Fruit fly (Drosophila melanogaster) whole organism, embryonic: ENCODE results near the gene Rab3GAP1.
A peak's percentile ranks its signal among the peaks of the same experiment; 100 is the strongest.

Experiments
- BEAF-32 ChIP-seq: fragments of 200-800 bp; sonication (Bioruptor generic); optimal IDR thresholded peaks from 3 replicates; lab custom pipeline; 2017; ENCODE audit warnings: missing biosample characterization, missing genetic modification characterization, mild to moderate bottlenecking, moderate library complexity, missing genetic modification reagents
- C15 ChIP-seq: fragments of 200-800 bp; sonication (Bioruptor generic); IDR thresholded peaks from 3 replicates; pipeline ENCODE4 v1.3.6; 2022; ENCODE audit warnings: missing biosample characterization, missing genetic modification characterization
- CG11398 ChIP-seq: fragments of 200-800 bp; sonication (Bioruptor generic); optimal IDR thresholded peaks from 2 replicates; lab custom pipeline; 2016; ENCODE audit warnings: missing biosample characterization, missing genetic modification characterization
- CG11504 ChIP-seq: fragments of 200-800 bp; sonication (Bioruptor generic); optimal IDR thresholded peaks from 3 replicates; lab custom pipeline; 2019; ENCODE audit warnings: missing biosample characterization, mild to moderate bottlenecking, missing genetic modification characterization, moderate library complexity
- CG11696 ChIP-seq: fragments of 200-800 bp; sonication (Bioruptor generic); IDR thresholded peaks from 2 replicates; pipeline ENCODE4 v1.3.6; 2022; ENCODE audit warnings: missing biosample characterization, missing genetic modification characterization
- CG13624 ChIP-seq: fragments of 200-800 bp; sonication (Bioruptor generic); optimal IDR thresholded peaks from 2 replicates; lab custom pipeline; 2016; ENCODE audit warnings: missing biosample characterization, missing genetic modification characterization
- CG14050 ChIP-seq: fragments of 200-800 bp; sonication (Bioruptor generic); IDR thresholded peaks from 3 replicates; pipeline ENCODE4 v1.3.6; 2022; ENCODE audit warnings: missing biosample characterization, missing genetic modification characterization
- CG1603 ChIP-seq: fragments of 200-800 bp; sonication (Bioruptor generic); optimal IDR thresholded peaks from 2 replicates; lab custom pipeline; 2019; ENCODE audit warnings: missing biosample characterization, mild to moderate bottlenecking, missing genetic modification characterization, moderate library complexity
- CG16863 ChIP-seq: fragments of 200-800 bp; sonication (Bioruptor generic); optimal IDR thresholded peaks from 3 replicates; lab custom pipeline; 2016; ENCODE audit warnings: missing biosample characterization, missing genetic modification characterization
- CG17568 ChIP-seq: fragments of 200-800 bp; sonication (Bioruptor generic); optimal IDR thresholded peaks from 2 replicates; lab custom pipeline; 2018; ENCODE audit warnings: missing biosample characterization, mild to moderate bottlenecking, missing genetic modification characterization, moderate library complexity
- CG18619 ChIP-seq: fragments of 200-800 bp; sonication (Bioruptor generic); optimal IDR thresholded peaks from 3 replicates; lab custom pipeline; 2017; ENCODE audit warnings: missing biosample characterization, mild to moderate bottlenecking, missing genetic modification characterization
- CG3065 ChIP-seq: fragments of 200-800 bp; sonication (Bioruptor generic); optimal IDR thresholded peaks from 2 replicates; lab custom pipeline; 2016; ENCODE audit warnings: missing biosample characterization, missing genetic modification characterization
- CG3163 ChIP-seq: fragments of 200-800 bp; sonication (Bioruptor generic); optimal IDR thresholded peaks from 3 replicates; lab custom pipeline; 2016; ENCODE audit warnings: missing biosample characterization, missing genetic modification characterization
- CG33213 ChIP-seq: fragments of 200-800 bp; sonication (Bioruptor generic); optimal IDR thresholded peaks from 3 replicates; lab custom pipeline; 2016; ENCODE audit warnings: missing biosample characterization, missing genetic modification characterization
- CG4282 ChIP-seq: fragments of 200-800 bp; sonication (Bioruptor generic); optimal IDR thresholded peaks from 2 replicates; lab custom pipeline; 2016; ENCODE audit warnings: missing biosample characterization, missing genetic modification characterization
- CG4424 ChIP-seq: fragments of 200-800 bp; sonication (Bioruptor generic); optimal IDR thresholded peaks from 3 replicates; lab custom pipeline; 2016; ENCODE audit warnings: missing biosample characterization, missing genetic modification characterization
- CG4730 ChIP-seq: fragments of 200-800 bp; sonication (Bioruptor generic); IDR thresholded peaks from 2 replicates; pipeline ENCODE4 v1.3.6; 2022; ENCODE audit warnings: missing biosample characterization, missing genetic modification characterization
- CG7271 ChIP-seq: fragments of 200-800 bp; sonication (Bioruptor generic); optimal IDR thresholded peaks from 2 replicates; lab custom pipeline; 2018; ENCODE audit warnings: missing biosample characterization, mild to moderate bottlenecking, missing genetic modification characterization, moderate library complexity
- CG7928 ChIP-seq: fragments of 200-800 bp; sonication (Bioruptor generic); optimal IDR thresholded peaks from 2 replicates; lab custom pipeline; 2017; ENCODE audit warnings: missing biosample characterization, mild to moderate bottlenecking, missing genetic modification characterization
- CG9215 ChIP-seq: fragments of 200-800 bp; sonication (Bioruptor generic); IDR thresholded peaks from 2 replicates; pipeline ENCODE4 v1.3.6; 2022; ENCODE audit warnings: missing biosample characterization, missing genetic modification characterization
- Camta ChIP-seq: fragments of 200-800 bp; sonication (Bioruptor generic); optimal IDR thresholded peaks from 2 replicates; lab custom pipeline; 2016; ENCODE audit warnings: missing biosample characterization, missing genetic modification characterization
- Chrac-16 ChIP-seq: fragments of 200-800 bp; sonication (Bioruptor generic); optimal IDR thresholded peaks from 3 replicates; lab custom pipeline; 2016; ENCODE audit warnings: missing biosample characterization, missing genetic modification characterization
- Dp ChIP-seq: fragments of 200-800 bp; sonication (Bioruptor generic); optimal IDR thresholded peaks from 2 replicates; lab custom pipeline; 2018; ENCODE audit warnings: missing biosample characterization, mild to moderate bottlenecking, missing genetic modification characterization, moderate library complexity
- E2f1 ChIP-seq: fragments of 200-800 bp; sonication (Bioruptor generic); IDR thresholded peaks from 2 replicates; pipeline ENCODE4 v1.3.6; 2022; ENCODE audit warnings: missing biosample characterization, missing genetic modification characterization
- Fer2 ChIP-seq: fragments of 200-800 bp; sonication (Bioruptor generic); optimal IDR thresholded peaks from 2 replicates; lab custom pipeline; 2018; ENCODE audit warnings: missing biosample characterization, mild to moderate bottlenecking, missing genetic modification characterization, moderate library complexity
- Fer3 ChIP-seq: fragments of 200-800 bp; sonication (Bioruptor generic); optimal IDR thresholded peaks from 2 replicates; lab custom pipeline; 2018; ENCODE audit warnings: missing biosample characterization, mild to moderate bottlenecking, missing genetic modification characterization, moderate library complexity
- H15 ChIP-seq: fragments of 200-800 bp; sonication (Bioruptor generic); IDR thresholded peaks from 3 replicates; pipeline ENCODE4 v1.3.6; 2022; ENCODE audit warnings: missing biosample characterization, missing genetic modification characterization
- HmgD ChIP-seq: fragments of 200-800 bp; sonication (Bioruptor generic); optimal IDR thresholded peaks from 3 replicates; lab custom pipeline; 2016; ENCODE audit warnings: missing biosample characterization, missing genetic modification characterization
- Kr ChIP-seq: fragments of 200-800 bp; sonication (Bioruptor generic); optimal IDR thresholded peaks from 2 replicates; lab custom pipeline; 2017; ENCODE audit warnings: missing biosample characterization, mild to moderate bottlenecking, missing genetic modification characterization
- Lhr ChIP-seq: fragments of 200-800 bp; sonication (Bioruptor generic); optimal IDR thresholded peaks from 3 replicates; lab custom pipeline; 2017; ENCODE audit warnings: mild to moderate bottlenecking, missing biosample characterization, missing genetic modification reagents, missing genetic modification characterization
- NC2β ChIP-seq: fragments of 200-800 bp; sonication (Bioruptor generic); optimal IDR thresholded peaks from 2 replicates; lab custom pipeline; 2016; ENCODE audit warnings: missing biosample characterization, missing genetic modification characterization
- Oli ChIP-seq: fragments of 200-800 bp; sonication (Bioruptor generic); optimal IDR thresholded peaks from 2 replicates; lab custom pipeline; 2018; ENCODE audit warnings: missing biosample characterization, mild to moderate bottlenecking, missing genetic modification characterization, moderate library complexity
- Optix ChIP-seq: fragments of 200-800 bp; sonication (Bioruptor generic); IDR thresholded peaks from 3 replicates; pipeline ENCODE4 v1.3.6; 2022; ENCODE audit warnings: missing biosample characterization, missing genetic modification characterization
- Poxn ChIP-seq: fragments of 200-800 bp; sonication (Bioruptor generic); IDR thresholded peaks from 2 replicates; pipeline ENCODE4 v1.3.6; 2022; ENCODE audit warnings: missing biosample characterization, missing genetic modification characterization
- Taf1 ChIP-seq: fragments of 200-800 bp; sonication (Bioruptor generic); IDR thresholded peaks from 2 replicates; pipeline ENCODE4 v1.3.6; 2022; ENCODE audit warnings: missing biosample characterization, missing genetic modification characterization
- btn ChIP-seq: fragments of 200-800 bp; sonication (Bioruptor generic); optimal IDR thresholded peaks from 2 replicates; lab custom pipeline; 2016; ENCODE audit warnings: missing biosample characterization, missing genetic modification characterization
- chm ChIP-seq: fragments of 200-800 bp; sonication (Bioruptor generic); IDR thresholded peaks from 2 replicates; pipeline ENCODE4 v1.3.6; 2022; ENCODE audit warnings: missing biosample characterization, missing genetic modification characterization
- croc ChIP-seq: fragments of 200-800 bp; sonication (Bioruptor generic); conservative IDR thresholded peaks from 3 replicates; pipeline ENCODE4 v1.3.6; 2022; ENCODE audit warnings: missing biosample characterization, missing genetic modification characterization
- dimm ChIP-seq: fragments of 200-800 bp; sonication (Bioruptor generic); IDR thresholded peaks from 2 replicates; pipeline ENCODE4 v1.3.6; 2022; ENCODE audit warnings: missing biosample characterization, missing genetic modification characterization
- ham ChIP-seq: fragments of 200-800 bp; sonication (Bioruptor generic); IDR thresholded peaks from 2 replicates; pipeline ENCODE4 v1.3.6; 2022; ENCODE audit warnings: missing biosample characterization, missing genetic modification characterization
- jumu ChIP-seq: fragments of 200-800 bp; sonication (Bioruptor generic); optimal IDR thresholded peaks from 3 replicates; lab custom pipeline; 2016; ENCODE audit warnings: missing biosample characterization, missing genetic modification characterization
- kay ChIP-seq: fragments of 200-800 bp; sonication (Bioruptor generic); optimal IDR thresholded peaks from 2 replicates; lab custom pipeline; 2016; ENCODE audit warnings: missing biosample characterization, missing genetic modification characterization
- ken ChIP-seq: fragments of 200-800 bp; sonication (Bioruptor generic); IDR thresholded peaks from 3 replicates; pipeline ENCODE4 v1.3.6; 2022; ENCODE audit warnings: missing biosample characterization, missing genetic modification characterization
- lbe ChIP-seq: fragments of 200-800 bp; sonication (Bioruptor generic); optimal IDR thresholded peaks from 2 replicates; lab custom pipeline; 2016; ENCODE audit warnings: missing biosample characterization, mild to moderate bottlenecking, missing genetic modification characterization
- lola ChIP-seq, 3 experiments: fragments of >200 bp in 2 of 3; fragments of 200-800 bp in 1 of 3; sonication (Bioruptor generic) in 1 of 3; optimal IDR thresholded peaks; 2 replicates each; lab custom pipeline; 2017 to 2019; ENCODE audit warnings: missing biosample characterization in 3 of 3, missing genetic modification characterization in 3 of 3, mild to moderate bottlenecking in 1 of 3, moderate library complexity in 1 of 3
- nau ChIP-seq: fragments of 200-800 bp; sonication (Bioruptor generic); optimal IDR thresholded peaks from 3 replicates; lab custom pipeline; 2017; ENCODE audit warnings: missing biosample characterization, mild to moderate bottlenecking, missing genetic modification characterization, missing genetic modification reagents
- pum ChIP-seq: fragments of 200-800 bp; sonication (Bioruptor generic); optimal IDR thresholded peaks from 2 replicates; lab custom pipeline; 2016; ENCODE audit warnings: missing biosample characterization, missing genetic modification characterization
- sna ChIP-seq: fragments of 200-800 bp; sonication (Bioruptor generic); IDR thresholded peaks from 2 replicates; pipeline ENCODE4 v1.3.6; 2022; ENCODE audit warnings: missing biosample characterization, missing genetic modification characterization; ENCODE audit not compliant: partially characterized antibody
- sob ChIP-seq: fragments of 200-800 bp; sonication (Bioruptor generic); IDR thresholded peaks from 2 replicates; pipeline ENCODE4 v1.3.6; 2022; ENCODE audit warnings: missing biosample characterization, missing genetic modification characterization
- toy ChIP-seq: fragments of 200-800 bp; sonication (Bioruptor generic); IDR thresholded peaks from 2 replicates; pipeline ENCODE4 v1.3.6; 2022; ENCODE audit warnings: missing biosample characterization, missing genetic modification characterization
- trh ChIP-seq: fragments of 200-800 bp; sonication (Bioruptor generic); optimal IDR thresholded peaks from 2 replicates; lab custom pipeline; 2016; ENCODE audit warnings: missing biosample characterization, missing genetic modification characterization
- usp ChIP-seq: fragments of >200 bp; optimal IDR thresholded peaks from 2 replicates; lab custom pipeline; 2017; ENCODE audit warnings: missing biosample characterization, missing genetic modification characterization

Rab3GAP1 gene

DNA sequence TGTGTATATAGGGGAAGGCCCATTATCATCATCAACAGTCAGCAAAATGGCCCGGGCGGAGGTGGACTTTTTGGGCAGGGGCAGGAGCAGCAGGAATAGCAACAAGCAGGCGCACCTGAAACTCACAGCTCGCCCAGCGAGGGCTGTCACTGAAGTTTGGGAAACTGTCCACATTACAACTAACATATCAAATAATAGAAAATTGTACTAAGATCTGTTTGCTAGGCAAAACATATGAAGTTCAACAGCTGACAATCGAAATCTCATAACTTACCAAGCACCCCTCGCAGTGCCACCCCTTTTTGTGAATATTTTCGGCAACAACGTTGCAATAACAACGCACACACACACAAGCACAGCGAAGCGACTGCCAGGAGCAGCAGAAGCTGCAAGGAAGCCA is 13.8 kb upstream of the Rab3GAP1 start (continued):
- TF ChIP-seq sob (GFP tag; lab: Robert Waterston, UW) (peak; percentile 91), lola (GFP tag; optimal IDR thresholded peaks at IDR 0.05; lab: Kevin White, UChicago) (no peak), C15 (no peak), Lhr (GFP tag; lab: Kevin White, UChicago) (peak; percentile 1), Taf1 (GFP tag; lab: Robert Waterston, UW) (peak; percentile 85), CG11696 (GFP tag; lab: Robert Waterston, UW) (peak; percentile 56), H15 (peak; percentile 75; the same call in 1 of the 3 replicates), CG7271 (tag; lab: Kevin White, UChicago) (no peak), croc (GFP tag; lab: Robert Waterston, UW) (peak; percentile 66), CG3163 (GFP tag; lab: Kevin White, UChicago) (peak; percentile 32), Optix (GFP tag; lab: Robert Waterston, UW) (peak; percentile 86), ham (peak; percentile 73; the same call in 1 of the 2 replicates), CG18619 (GFP tag; lab: Kevin White, UChicago) (peak; percentile 68), Poxn (GFP tag; lab: Robert Waterston, UW) (peak; percentile 69), Dp (GFP tag; lab: Kevin White, UChicago) (no peak), Fer3 (tag; lab: Kevin White, UChicago) (peak; percentile 76), CG14050 (GFP tag; lab: Robert Waterston, UW) (peak; percentile 72; the same call in 2 of the 3 replicates), CG9215 (peak; percentile 83), Oli (tag; lab: Kevin White, UChicago) (peak; percentile 70), usp (GFP tag; lab: Kevin White, UChicago) (no peak), CG16863 (GFP tag; lab: Kevin White, UChicago) (peak; percentile 58), Fer2 (tag; lab: Kevin White, UChicago) (peak; percentile 67), trh (GFP tag; lab: Kevin White, UChicago) (no peak), CG1603 (tag; lab: Kevin White, UChicago) (peak; percentile 83), btn (GFP tag; lab: Kevin White, UChicago) (peak; percentile 23), CG13624 (peak; percentile 73), jumu (peak; percentile 59), Camta (GFP tag; lab: Kevin White, UChicago) (peak; percentile 41), nau (GFP tag; lab: Kevin White, UChicago) (peak; percentile 44), CG4730 (peak; percentile 76), CG17568 (GFP tag; lab: Kevin White, UChicago) (peak; percentile 23), dimm (GFP tag; lab: Robert Waterston, UW) (peak; percentile 69), lbe (GFP tag; lab: Kevin White, UChicago) (no peak), ken (GFP tag; lab: Robert Waterston, UW) (peak; percentile 90), CG33213 (GFP tag; lab: Kevin White, UChicago) (peak; percentile 45), CG4282 (GFP tag; lab: Kevin White, UChicago) (peak; percentile 47), E2f1 (GFP tag; lab: Robert Waterston, UW) (peak; percentile 88), HmgD (GFP tag; lab: Kevin White, UChicago) (peak; percentile 34), kay (GFP tag; lab: Kevin White, UChicago) (peak; percentile 6), pum (GFP tag; lab: Kevin White, UChicago) (peak; percentile 68), CG11504 (tag; lab: Kevin White, UChicago) (peak; percentile 83), NC2β (GFP tag; lab: Kevin White, UChicago) (peak; percentile 25), toy (GFP tag; lab: Robert Waterston, UW) (peak; percentile 66), CG7928 (no peak), CG11398 (peak; percentile 55), Chrac-16 (GFP tag; lab: Kevin White, UChicago) (peak; percentile 72), sna (GFP tag; lab: Robert Waterston, UW) (no peak), CG4424 (peak; percentile 67), CG3065 (GFP tag; lab: Kevin White, UChicago) (no peak), BEAF-32 (GFP tag; lab: Kevin White, UChicago) (no peak), Kr (GFP tag; lab: Kevin White, UChicago) (no peak), chm (GFP tag; lab: Robert Waterston, UW) (peak; percentile 82)
